Fruit fly (Drosophila melanogaster) whole organism: ENCODE data around the gene Ir85a.

Experiments
- CG8478 ChIP-seq: fragments of >200 bp; optimal IDR thresholded peaks from 2 replicates; lab custom pipeline; 2018; ENCODE audit warnings: inconsistent platforms
- Dll ChIP-seq: fragments of >200 bp; optimal IDR thresholded peaks from 2 replicates; lab custom pipeline; 2017
- EcR ChIP-seq, 2 experiments: fragments of >200 bp; optimal IDR thresholded peaks; 2 replicates each; lab custom pipeline; 2017; ENCODE audit warnings: missing biosample characterization in 2 of 2, missing genetic modification characterization in 2 of 2, missing genetic modification reagents in 2 of 2
- pan ChIP-seq: fragments of >200 bp; optimal IDR thresholded peaks from 2 replicates; lab custom pipeline; 2017
- psq ChIP-seq: fragments of >200 bp; optimal IDR thresholded peaks from 2 replicates; lab custom pipeline; 2017
- usp ChIP-seq: fragments of >200 bp; optimal IDR thresholded peaks from 2 replicates; lab custom pipeline; 2017; ENCODE audit warnings: missing biosample characterization, missing genetic modification characterization, mixed read lengths

Gene Ir85a

DNA sequence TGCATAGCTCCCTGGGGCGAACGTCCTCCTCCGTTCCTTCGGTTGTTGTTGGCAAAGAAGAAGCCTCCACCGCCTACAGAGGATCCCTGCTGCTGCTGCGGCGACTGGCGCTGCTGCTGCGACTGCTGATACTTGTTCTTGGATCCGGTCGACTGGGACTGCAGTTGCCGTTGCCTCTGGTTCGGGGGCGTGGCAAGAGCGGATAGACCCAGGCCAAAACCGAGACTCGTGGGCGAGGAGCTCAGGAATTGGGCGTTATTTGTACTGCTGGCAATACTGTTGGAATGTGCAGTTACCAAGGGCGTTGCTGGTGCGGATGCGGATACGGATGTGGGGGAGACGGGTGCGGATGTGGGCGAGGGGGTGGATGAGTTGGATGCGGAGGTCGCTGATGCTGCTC, 23.8 kb downstream of the Ir85a start:
- TF ChIP-seq Dll (no peak), EcR (GFP tag; optimal IDR thresholded peaks at IDR 0.05; lab: Kevin White, UChicago) (no peak), CG8478 (lab: Kevin White, UChicago) (no peak), pan (no peak), usp (GFP tag; lab: Kevin White, UChicago) (no peak), psq (lab: Kevin White, UChicago) (no peak)

dm6 chr3R:8819551-8820057, 25.1 kb downstream of the Ir85a start:
- TF ChIP-seq usp (GFP tag; lab: Kevin White, UChicago) (no peak), Dll (no peak), EcR (GFP tag; optimal IDR thresholded peaks at IDR 0.05; lab: Kevin White, UChicago) (no peak), psq (lab: Kevin White, UChicago) (no peak), pan (no peak), CG8478 (lab: Kevin White, UChicago) (no peak)

DNA sequence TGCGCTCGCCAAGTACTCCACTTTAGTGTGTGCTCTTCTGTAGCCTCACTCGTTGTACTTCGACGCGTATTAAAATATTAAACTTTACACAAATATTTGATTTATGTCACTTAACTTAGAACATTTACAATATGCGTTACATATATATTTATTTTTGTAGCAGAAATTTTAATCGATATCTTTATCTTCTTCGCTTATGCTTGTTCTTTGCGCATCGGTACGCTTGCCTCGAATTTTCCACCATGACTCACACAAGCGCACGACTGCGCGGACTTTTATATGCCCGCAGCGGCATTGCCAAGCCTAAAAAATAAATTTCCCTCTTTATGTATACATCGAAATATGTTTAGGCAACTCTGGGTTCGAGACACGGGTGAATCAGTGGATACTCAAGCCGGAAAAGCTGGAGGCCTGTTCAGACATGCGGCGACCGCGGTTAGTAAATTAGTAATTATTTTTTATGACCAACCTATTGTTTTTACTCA, 26.0 kb downstream of the Ir85a start, which contains the start of gene aqz:
TSS of gene aqz (minus strand) at position 255 of the 485 bp plus-strand sequence.
- TF ChIP-seq pan (no peak), Dll (no peak), usp (GFP tag; lab: Kevin White, UChicago) (no peak), EcR (GFP tag; optimal IDR thresholded peaks at IDR 0.05; lab: Kevin White, UChicago) (no peak), psq (lab: Kevin White, UChicago) (no peak), CG8478 (lab: Kevin White, UChicago) (no peak)

DNA sequence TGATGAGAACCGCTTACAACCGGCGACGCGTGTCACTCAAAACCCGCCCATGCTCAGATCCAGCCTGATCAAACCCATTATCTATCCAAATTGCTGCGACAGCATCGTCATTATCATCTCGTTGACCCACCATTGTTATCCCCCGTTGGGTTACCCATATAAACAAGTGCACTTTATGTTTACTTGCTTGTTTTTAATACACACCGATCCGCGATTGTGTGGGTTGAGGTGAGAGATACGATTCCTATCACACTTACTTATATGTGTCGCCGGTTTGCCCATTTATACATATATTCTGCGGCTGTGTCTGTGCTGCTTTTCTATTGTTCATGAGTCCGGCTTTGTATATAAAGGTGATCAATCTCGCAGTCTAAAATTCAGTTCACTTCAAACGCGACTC, 27.1 kb downstream of the Ir85a start, which contains the start of gene CG8369:
TSS of gene CG8369 (plus strand) at position 386 of the 400 bp plus-strand sequence.
- TF ChIP-seq Dll (no peak), EcR (GFP tag; optimal IDR thresholded peaks at IDR 0.05; lab: Kevin White, UChicago) (no peak), psq (lab: Kevin White, UChicago) (no peak), CG8478 (lab: Kevin White, UChicago) (no peak), usp (GFP tag; lab: Kevin White, UChicago) (no peak), pan (no peak)

DNA sequence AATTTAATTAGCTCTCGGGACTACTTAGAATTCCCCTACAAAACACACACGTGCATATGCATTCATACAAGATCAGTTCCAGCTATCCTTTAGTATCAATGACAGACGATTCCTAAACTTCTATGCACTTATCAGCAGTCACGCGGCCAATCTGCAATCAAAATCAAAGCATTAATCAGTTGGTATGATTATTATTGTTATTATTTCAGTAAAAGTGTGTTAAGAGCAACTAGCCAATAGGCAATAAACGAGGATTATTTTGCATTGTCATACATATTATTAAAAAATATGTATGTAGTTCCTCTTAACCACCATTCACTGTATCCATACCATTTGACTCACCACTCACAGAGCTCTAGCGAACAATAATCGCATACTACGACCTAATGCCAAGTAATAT, 28.4 kb downstream of the Ir85a start:
- TF ChIP-seq pan (no peak), psq (lab: Kevin White, UChicago) (no peak), usp (GFP tag; lab: Kevin White, UChicago) (no peak), Dll (no peak), EcR (GFP tag; optimal IDR thresholded peaks at IDR 0.05; lab: Kevin White, UChicago) (no peak), CG8478 (lab: Kevin White, UChicago) (no peak)

DNA sequence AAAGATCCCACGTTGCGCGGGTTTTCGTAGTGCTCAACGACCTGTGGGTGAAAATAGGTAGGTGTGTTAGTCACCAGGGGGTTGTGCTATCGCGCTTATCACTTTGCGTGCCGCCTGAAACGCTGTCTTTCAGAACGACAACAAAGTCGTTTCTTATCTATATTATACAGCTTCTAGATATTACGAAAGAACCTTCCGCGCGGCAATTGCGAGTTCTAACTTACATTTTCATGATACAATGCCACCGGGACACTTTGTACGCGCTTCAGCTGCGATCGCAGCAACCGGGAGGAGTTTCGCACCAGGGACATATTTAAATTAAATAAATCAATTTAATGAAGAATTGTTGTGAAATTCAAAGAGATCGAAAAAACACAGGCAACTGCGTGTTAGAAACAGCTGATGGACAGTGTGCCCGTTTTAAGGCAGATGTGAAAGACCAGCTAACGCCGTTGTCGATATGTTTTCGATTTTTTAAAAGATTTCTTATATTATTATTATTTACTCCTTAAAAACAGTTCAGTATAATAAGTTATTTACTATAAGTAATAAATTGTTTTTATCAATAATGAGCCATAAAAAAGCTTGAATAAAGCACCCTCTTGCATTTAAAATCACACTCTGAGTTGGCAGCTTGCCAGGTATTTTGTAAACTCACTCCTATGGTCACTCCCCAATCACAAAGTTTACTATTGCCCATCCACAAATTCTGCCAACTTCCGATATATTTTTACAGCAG, 29.4 kb downstream of the Ir85a start, which contains the start of the genes IscU and CG8379:
TSS of gene IscU (minus strand) at position 417 of the 739 bp plus-strand sequence.
TSS of gene CG8379 (plus strand) at position 651 of the 739 bp plus-strand sequence.
- no peak for TF ChIP-seq CG8478 (lab: Kevin White, UChicago)

dm6 chr3R:8841038-8841437, 46.6 kb downstream of the Ir85a start:
- TF ChIP-seq psq (lab: Kevin White, UChicago) (no peak), EcR (GFP tag; optimal IDR thresholded peaks at IDR 0.05; lab: Kevin White, UChicago) (no peak), Dll (no peak), pan (no peak), usp (GFP tag; lab: Kevin White, UChicago) (no peak)

DNA sequence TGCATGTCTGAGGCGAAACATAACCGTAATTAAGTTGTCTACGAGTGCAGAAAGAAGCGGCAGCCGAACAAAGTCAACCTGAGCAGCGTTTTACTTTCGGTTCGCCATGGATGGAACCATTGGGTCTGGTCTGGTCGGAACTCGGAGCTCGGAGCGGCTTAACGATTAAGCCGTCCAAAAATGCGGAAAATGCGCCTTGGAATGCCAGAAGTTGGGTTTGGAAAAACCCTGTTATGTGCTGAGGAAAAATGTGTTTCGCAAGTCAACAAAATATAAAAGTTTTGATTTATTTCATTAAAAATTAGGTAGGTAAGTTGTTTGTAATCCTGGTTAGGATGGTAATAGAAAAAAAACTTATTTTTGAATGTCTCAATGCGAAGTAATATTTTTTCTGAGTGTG, 47.0 kb downstream of the Ir85a start:
- no peak for TF ChIP-seq usp (GFP tag; lab: Kevin White, UChicago)
- TF ChIP-seq psq (lab: Kevin White, UChicago) = no peak
- no peak for TF ChIP-seq Dll
- TF ChIP-seq CG8478 (lab: Kevin White, UChicago) = no peak
- no peak for TF ChIP-seq EcR (GFP tag; optimal IDR thresholded peaks at IDR 0.05; lab: Kevin White, UChicago)
- TF ChIP-seq pan = no peak

DNA sequence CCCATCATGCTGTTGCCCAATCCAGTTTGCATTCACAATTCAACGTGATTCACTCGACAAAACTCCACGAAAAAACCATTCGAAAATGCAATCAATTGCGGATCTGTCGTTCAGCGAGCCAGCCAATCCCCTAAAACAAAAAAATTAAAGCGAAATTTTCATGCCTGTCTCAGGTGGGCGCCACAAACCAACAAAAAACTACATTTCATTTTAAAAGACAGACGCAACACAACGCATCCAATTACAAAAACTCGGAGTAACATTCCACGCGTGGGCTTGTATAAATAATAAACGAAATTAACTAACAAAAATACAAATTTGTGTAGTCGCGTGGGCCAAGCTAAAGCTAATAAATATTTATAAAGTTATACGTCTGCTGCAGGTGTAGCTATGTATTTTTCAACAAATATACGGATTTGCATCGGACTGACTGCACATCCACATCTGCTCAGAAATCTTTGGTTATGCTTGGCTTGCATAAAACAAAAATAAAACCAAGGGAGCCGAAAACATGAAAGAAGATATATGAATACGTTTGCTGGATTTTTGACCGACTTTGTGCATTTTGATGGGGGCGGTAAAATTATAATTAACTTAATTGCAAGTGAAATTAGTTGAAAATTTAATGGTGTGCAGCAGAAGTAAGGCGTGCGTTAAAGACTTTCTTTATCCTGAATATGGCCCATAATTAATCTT, 49.6 kb downstream of the Ir85a start:
- TF ChIP-seq Dll = no peak
- TF ChIP-seq pan = no peak
- TF ChIP-seq usp (GFP tag; lab: Kevin White, UChicago) = no peak
- TF ChIP-seq EcR (GFP tag; optimal IDR thresholded peaks at IDR 0.05; lab: Kevin White, UChicago) = no peak
- TF ChIP-seq CG8478 (lab: Kevin White, UChicago) = no peak
- no peak for TF ChIP-seq psq (lab: Kevin White, UChicago)

dm6 chr3R:8844955-8845354, 50.5 kb downstream of the Ir85a start:
- TF ChIP-seq psq (lab: Kevin White, UChicago) (no peak), EcR (GFP tag; optimal IDR thresholded peaks at IDR 0.05; lab: Kevin White, UChicago) (no peak), Dll (no peak), pan (no peak), CG8478 (lab: Kevin White, UChicago) (no peak), usp (GFP tag; lab: Kevin White, UChicago) (no peak)

dm6 chr3R:8846154-8846648, 51.7 kb downstream of the Ir85a start:
- no peak for TF ChIP-seq pan
- no peak for TF ChIP-seq Dll
- TF ChIP-seq CG8478 (lab: Kevin White, UChicago) = no peak
- no peak for TF ChIP-seq psq (lab: Kevin White, UChicago)
- TF ChIP-seq usp (GFP tag; lab: Kevin White, UChicago) = no peak
- TF ChIP-seq EcR (GFP tag; optimal IDR thresholded peaks at IDR 0.05; lab: Kevin White, UChicago) = no peak
